Worm (Caenorhabditis elegans): ENCODE measurements around the gene lgc-24.
A peak's percentile ranks its signal among the peaks of the same experiment; 100 is the strongest.

lgc-24 gene

ce11 chrX:12073764-12074163 is 5.4 kb downstream of the lgc-24 start, which contains the start of gene tmem-145:
tmem-145 (minus strand) TSS chrX:12073864.
- TF ChIP-seq nhr-48 (tag; optimal IDR thresholded peaks at IDR 0.05) (no peak), T26A8.4 (GFP tag; IDR thresholded peaks at IDR 0.05) (no peak), nhr-6 (tag; optimal IDR thresholded peaks at IDR 0.05) (no peak), R02D3.7 (tag; optimal IDR thresholded peaks at IDR 0.05) (no peak), spr-1 (tag; optimal IDR thresholded peaks at IDR 0.05) (no peak), F49E8.2 (tag; optimal IDR thresholded peaks at IDR 0.05; ENCODE audit: borderline replicate concordance) (no peak), pqm-1 (tag; optimal IDR thresholded peaks at IDR 0.05) (no peak), ces-1 (GFP tag; optimal IDR thresholded peaks at IDR 0.05) (no peak), ceh-82 (tag; optimal IDR thresholded peaks at IDR 0.05) (no peak), zip-2 (tag; optimal IDR thresholded peaks at IDR 0.05) (no peak), mep-1 (tag; optimal IDR thresholded peaks at IDR 0.05) (no peak), daf-19 (GFP tag; conservative IDR thresholded peaks at IDR 0.05) (no peak), ceh-20 (GFP tag; IDR thresholded peaks at IDR 0.05) (no peak), pha-4 (GFP tag; IDR thresholded peaks at IDR 0.05) (no peak), pha-4 (tag; optimal IDR thresholded peaks at IDR 0.05) (no peak), dpl-1 (GFP tag; optimal IDR thresholded peaks at IDR 0.05) (no peak), Y105C5A.15 (GFP tag; IDR thresholded peaks at IDR 0.05) (no peak)

- TF ChIP-seq dmd-8 (GFP tag; IDR thresholded peaks at IDR 0.05) (no peak), madf-9 (GFP tag; conservative IDR thresholded peaks at IDR 0.05) (no peak), spr-1 (tag; optimal IDR thresholded peaks at IDR 0.05) (no peak), F10B5.3 (tag; optimal IDR thresholded peaks at IDR 0.05) (no peak), dpl-1 (GFP tag; optimal IDR thresholded peaks at IDR 0.05) (no peak), unc-62 (GFP tag; optimal IDR thresholded peaks at IDR 0.05 in 1 of 2) (peak in 1 of 2 experiments; percentile 98), unc-62 (tag; optimal IDR thresholded peaks at IDR 0.05) (no peak), dve-1 (tag; optimal IDR thresholded peaks at IDR 0.05; ENCODE audit: insufficient read depth) (no peak), ZK546.5 (tag; optimal IDR thresholded peaks at IDR 0.05) (no peak), zip-11 (GFP tag; IDR thresholded peaks at IDR 0.05) (no peak), nhr-28 (tag; optimal IDR thresholded peaks at IDR 0.05) (no peak), hmg-1.1 (GFP tag; IDR thresholded peaks at IDR 0.05) (0 out of 2 replicates have a peak, but pooled peaks have one; percentile 40), unc-39 (tag; optimal IDR thresholded peaks at IDR 0.05) (no peak), cey-2 (tag; optimal IDR thresholded peaks at IDR 0.05; ENCODE audit: borderline replicate concordance, insufficient read depth) (no peak), T26A8.4 (GFP tag; IDR thresholded peaks at IDR 0.05) (no peak), arid-1 (GFP tag; conservative IDR thresholded peaks at IDR 0.05) (no peak), attf-4 (tag; optimal IDR thresholded peaks at IDR 0.05) (no peak), hlh-30 (tag; optimal IDR thresholded peaks at IDR 0.05; ENCODE audit: insufficient read depth) (no peak), ceh-20 (GFP tag; IDR thresholded peaks at IDR 0.05) (no peak), ctbp-1 (GFP tag; IDR thresholded peaks at IDR 0.05) (no peak), zip-2 (tag; optimal IDR thresholded peaks at IDR 0.05) (no peak), ceh-28 (tag; optimal IDR thresholded peaks at IDR 0.05) (no peak), mdl-1 (tag; optimal IDR thresholded peaks at IDR 0.05) (peak in 1 of 2 experiments; percentile 2), aha-1 (tag) (peak; percentile 85), nhr-41 (GFP tag; IDR thresholded peaks at IDR 0.05) (no peak), F26F4.8 (GFP tag; conservative IDR thresholded peaks at IDR 0.05) (no peak), zfp-2 (tag; optimal IDR thresholded peaks at IDR 0.05) (no peak), nhr-25 (tag; optimal IDR thresholded peaks at IDR 0.05; ENCODE audit: borderline replicate concordance, insufficient read depth) (peak; percentile 83), lsy-2 (tag; optimal IDR thresholded peaks at IDR 0.05) (no peak), pqm-1 (tag; optimal IDR thresholded peaks at IDR 0.05) (no peak)
These were observed 12.3 kb downstream of the lgc-24 start for ce11 chrX:12080581-12081162.

All from whole organism, L4 larva.